Worm (Caenorhabditis elegans): ENCODE data around the gene sft-1.

The sft-1 gene

DNA sequence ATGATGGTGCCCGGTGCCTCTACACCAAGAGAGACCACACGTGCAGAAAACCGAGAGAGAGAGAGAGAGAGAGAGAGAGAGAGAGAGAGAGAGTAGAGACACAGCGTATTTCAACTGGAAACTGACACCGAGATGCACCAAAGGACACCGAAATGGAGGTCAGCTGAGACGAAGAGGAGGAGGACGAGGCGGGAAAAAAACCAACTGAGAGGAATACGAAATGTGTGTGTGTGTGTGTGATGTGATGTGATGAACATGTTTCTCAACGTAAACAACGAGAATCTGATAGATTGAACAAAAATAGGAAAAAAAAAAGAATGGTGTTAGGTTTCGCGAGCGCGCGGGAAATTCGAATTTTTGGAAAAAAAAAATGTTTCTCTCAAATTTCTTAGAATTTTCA lies 49.1 kb upstream of the sft-1 start (continued):
- TF ChIP-seq lsy-2 (tag; optimal IDR thresholded peaks at IDR 0.05) (peak; percentile 53 to 74), tlp-1 (tag; optimal IDR thresholded peaks at IDR 0.05) (no peak), nhr-19 (GFP tag; conservative IDR thresholded peaks at IDR 0.05) (peak; percentile 59), nhr-84 (tag; optimal IDR thresholded peaks at IDR 0.05) (no peak), nhr-76 (tag; optimal IDR thresholded peaks at IDR 0.05) (no peak), snu-23 (GFP tag; optimal IDR thresholded peaks at IDR 0.05) (peak; percentile 80), nhr-47 (tag; optimal IDR thresholded peaks at IDR 0.05) (peak; percentile 62), ztf-4 (tag; optimal IDR thresholded peaks at IDR 0.05) (no peak), C04F5.9 (tag; optimal IDR thresholded peaks at IDR 0.05) (no peak), ces-1 (GFP tag; optimal IDR thresholded peaks at IDR 0.05) (no peak), skn-1 (tag; optimal IDR thresholded peaks at IDR 0.05) (no peak), irx-1 (tag; optimal IDR thresholded peaks at IDR 0.05) (peak; percentile 44), blmp-1 (tag; optimal IDR thresholded peaks at IDR 0.05) (no peak), nhr-28 (tag; optimal IDR thresholded peaks at IDR 0.05) (no peak), mdl-1 (tag; optimal IDR thresholded peaks at IDR 0.05) (peak; percentile 4 to 91)

DNA sequence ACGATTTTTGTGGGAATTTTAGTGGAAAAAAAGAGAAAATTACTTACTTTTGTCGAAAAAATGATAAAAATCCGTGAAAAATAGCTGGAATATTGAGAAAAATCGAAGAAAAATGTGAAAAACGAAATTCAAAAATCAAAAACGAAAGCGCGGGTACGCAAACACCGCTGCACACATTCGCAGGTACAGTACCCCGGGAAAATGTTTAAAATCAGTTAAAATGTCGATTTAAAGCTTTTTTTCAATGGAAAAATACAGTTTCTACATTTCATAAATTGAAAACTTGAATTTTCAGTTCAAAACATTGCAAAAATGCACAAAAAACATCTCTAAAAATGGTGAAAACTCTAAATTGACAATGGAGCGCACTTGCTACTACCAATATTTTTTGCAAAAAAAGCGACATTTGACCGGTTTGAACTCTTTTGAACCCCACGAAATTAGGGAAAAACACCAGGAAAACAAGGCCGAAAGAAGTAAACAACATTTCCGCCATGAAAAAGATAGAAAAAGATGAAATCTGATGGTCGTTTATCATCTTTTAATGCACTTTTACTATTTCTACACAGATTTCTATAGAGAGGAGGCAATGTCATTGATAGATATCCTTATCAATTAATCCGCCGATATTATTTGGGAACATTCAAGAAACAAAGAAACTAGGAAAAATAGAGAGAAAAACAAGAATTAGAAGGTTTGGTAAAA lies 45.6 kb upstream of the sft-1 start, which contains the start of gene daf-2:
Gene daf-2 (minus strand): TSS at position 112 of the 705 bp plus-strand sequence.
- no peak for TF ChIP-seq aha-1 (tag; optimal IDR thresholded peaks at IDR 0.05)
- no peak for TF ChIP-seq efl-1 (optimal IDR thresholded peaks at IDR 0.05)
- TF ChIP-seq efl-1 (GFP tag; optimal IDR thresholded peaks at IDR 0.05 in 1 of 2), result peak in 1 of 2 experiments; percentile 26
- peak; percentile 86 for TF ChIP-seq blmp-1 (tag; optimal IDR thresholded peaks at IDR 0.05)
- peak; percentile 59 for TF ChIP-seq nhr-85 (tag)
- TF ChIP-seq lsy-2 (tag; optimal IDR thresholded peaks at IDR 0.05), result peak in 1 of 2 experiments; percentile 36
- TF ChIP-seq elt-3 (tag; optimal IDR thresholded peaks at IDR 0.05), result peak in 2 of 6 experiments; percentile 63 to 70
- no peak for TF ChIP-seq nhr-19 (GFP tag; conservative IDR thresholded peaks at IDR 0.05)
- TF ChIP-seq ceh-8 (GFP tag; optimal IDR thresholded peaks at IDR 0.05), result no peak

DNA sequence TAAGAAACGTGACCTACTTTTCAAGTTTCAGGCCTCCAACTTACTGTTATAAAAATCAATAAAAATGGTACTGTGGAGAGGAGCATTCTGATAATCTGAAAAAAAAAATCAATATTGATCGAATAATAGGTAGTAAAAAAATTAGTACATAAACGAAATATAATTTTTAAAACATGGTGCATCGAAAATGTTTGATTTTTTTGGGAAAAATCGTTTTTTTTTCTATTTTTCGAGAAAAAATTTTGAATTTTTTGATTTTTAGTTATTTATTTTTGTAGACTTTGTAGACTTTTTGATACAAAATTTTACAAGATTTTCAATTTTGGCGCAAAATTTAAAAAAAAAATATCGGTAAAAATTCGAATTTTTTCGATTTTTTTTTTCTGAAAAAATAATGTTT lies 39.4 kb upstream of the sft-1 start, which contains the start of gene cutl-25:
Gene cutl-25 (minus strand): TSS at position 101 of the 400 bp plus-strand sequence.
- TF ChIP-seq nhr-77 (tag; optimal IDR thresholded peaks at IDR 0.05), result no peak
- no peak for TF ChIP-seq sox-4 (tag; optimal IDR thresholded peaks at IDR 0.05)
- no peak for TF ChIP-seq snu-23 (GFP tag; optimal IDR thresholded peaks at IDR 0.05)

DNA sequence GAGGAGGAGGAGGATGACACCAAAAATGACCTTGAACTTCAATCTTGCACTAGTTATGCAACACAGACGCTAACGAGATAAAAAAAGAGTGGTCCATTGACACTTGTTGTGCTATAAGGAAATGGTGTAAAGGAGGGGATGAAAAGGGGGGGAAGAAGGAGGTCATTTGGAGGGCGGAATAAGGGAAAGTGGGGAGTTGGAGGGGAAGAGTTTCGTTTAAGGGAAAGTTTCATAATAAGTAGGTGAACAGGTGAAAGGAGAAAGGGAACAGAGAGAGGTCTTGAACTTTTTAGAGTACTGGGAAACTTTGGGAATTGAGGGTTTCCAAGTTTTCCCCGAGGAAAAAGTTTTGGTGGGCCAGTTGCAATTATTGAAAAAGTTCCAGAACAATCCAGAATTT lies 38.6 kb upstream of the sft-1 start:
- peak; percentile 76 for TF ChIP-seq blmp-1 (tag; optimal IDR thresholded peaks at IDR 0.05)
- TF ChIP-seq aly-2 (tag; optimal IDR thresholded peaks at IDR 0.05), result no peak

DNA sequence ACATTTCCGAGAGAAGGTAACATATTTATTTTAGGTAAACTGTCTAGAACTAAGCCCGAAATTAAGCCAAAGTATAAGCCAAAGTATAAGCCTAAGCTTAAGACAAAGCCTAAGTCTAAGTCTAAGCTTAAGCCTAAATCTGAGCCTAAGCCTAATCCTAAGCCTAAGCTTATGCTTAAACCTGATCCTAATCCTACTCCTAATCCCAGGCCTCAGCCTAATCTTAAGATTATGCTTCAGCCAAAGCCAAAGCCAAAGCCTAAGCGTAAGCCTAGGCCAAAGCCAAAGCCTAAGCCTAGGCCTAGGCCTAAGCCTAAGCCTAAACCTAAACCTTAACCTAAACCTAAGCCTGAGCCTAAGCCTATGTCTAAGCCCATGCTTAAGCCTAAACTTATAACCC lies 30.6 kb upstream of the sft-1 start:
- TF ChIP-seq elt-3 (tag; optimal IDR thresholded peaks at IDR 0.05) (no peak), C16A3.4 (tag; optimal IDR thresholded peaks at IDR 0.05) (no peak), irx-1 (tag; optimal IDR thresholded peaks at IDR 0.05) (no peak), lin-14 (GFP tag; optimal IDR thresholded peaks at IDR 0.05) (no peak), nhr-11 (tag; optimal IDR thresholded peaks at IDR 0.05) (no peak), dpl-1 (GFP tag; optimal IDR thresholded peaks at IDR 0.05) (no peak)

DNA sequence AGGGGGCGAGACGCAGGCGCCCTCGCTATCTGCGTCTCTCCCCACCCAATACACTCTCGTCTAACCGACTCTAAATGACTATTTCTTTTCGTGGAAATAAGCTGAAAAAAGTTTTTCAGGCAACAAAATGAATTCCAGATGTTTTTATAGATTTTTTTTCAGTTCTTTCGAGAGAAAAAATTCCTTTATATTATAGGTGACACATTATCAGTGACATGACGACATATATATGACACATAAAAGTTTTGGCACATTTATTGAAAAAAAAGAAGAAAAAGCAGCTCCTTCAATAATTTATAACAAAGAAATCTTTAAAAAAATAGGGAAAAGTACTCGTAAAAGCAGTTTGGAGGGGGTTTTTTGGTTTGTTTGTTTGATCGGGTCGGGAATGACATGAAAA lies 26.2 kb upstream of the sft-1 start, which contains the start of gene fipr-29:
Gene fipr-29 (minus strand): TSS at position 101 of the 400 bp plus-strand sequence.
- TF ChIP-seq efl-1 (optimal IDR thresholded peaks at IDR 0.05), result no peak
- TF ChIP-seq efl-1 (GFP tag; optimal IDR thresholded peaks at IDR 0.05 in 1 of 2), result peak in 1 of 2 experiments; percentile 19
- TF ChIP-seq unc-98 (GFP tag; IDR thresholded peaks at IDR 0.05), result no peak

DNA sequence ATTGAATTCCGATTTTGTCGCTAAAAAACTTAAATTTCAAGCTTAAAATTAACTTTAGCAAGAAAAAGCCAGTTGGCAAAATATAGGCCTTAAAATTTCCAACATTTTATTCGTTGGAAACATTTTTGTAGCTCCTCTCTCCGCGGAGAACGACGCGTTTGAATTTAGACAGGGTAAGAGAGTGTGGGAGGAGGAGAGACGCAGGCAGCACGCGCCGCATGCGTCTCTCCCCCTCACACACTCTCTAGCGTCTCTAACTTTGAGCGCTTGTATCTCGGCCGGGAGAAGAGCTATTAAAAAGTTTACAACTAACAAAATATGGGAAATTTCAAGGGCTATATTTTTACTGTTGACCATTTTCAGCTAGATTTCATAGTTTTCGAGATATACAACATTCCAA lies 25.2 kb upstream of the sft-1 start:
- TF ChIP-seq dsc-1 (tag; optimal IDR thresholded peaks at IDR 0.05), result no peak
- no peak for TF ChIP-seq mef-2 (tag; optimal IDR thresholded peaks at IDR 0.05)
- no peak for TF ChIP-seq alr-1 (tag; optimal IDR thresholded peaks at IDR 0.05; ENCODE audit: borderline replicate concordance)
- no peak for TF ChIP-seq rnt-1 (tag; optimal IDR thresholded peaks at IDR 0.05)
- no peak for TF ChIP-seq nhr-19 (GFP tag; conservative IDR thresholded peaks at IDR 0.05)
- no peak for TF ChIP-seq lir-3 (tag; optimal IDR thresholded peaks at IDR 0.05; ENCODE audit: poor library complexity)
- no peak for TF ChIP-seq elt-3 (tag; optimal IDR thresholded peaks at IDR 0.05)
- no peak for TF ChIP-seq nhr-85 (tag)
- no peak for TF ChIP-seq nhr-90 (tag; optimal IDR thresholded peaks at IDR 0.05; ENCODE audit: poor library complexity)
- TF ChIP-seq ceh-88 (GFP tag; IDR thresholded peaks at IDR 0.05), result no peak
- TF ChIP-seq fkh-4 (tag; optimal IDR thresholded peaks at IDR 0.05; ENCODE audit: borderline replicate concordance), result no peak

Measured in whole organism, L1 larva.